Fruit fly (Drosophila melanogaster): Measurements from ENCODE around the gene Hmgcr.

dm6 chr3R:23686924-23687323, 46.2 kb upstream of the Hmgcr start:
- no peak for TF ChIP-seq Sin3A (optimal IDR thresholded peaks at IDR 0.05)
- no peak for TF ChIP-seq insv (optimal IDR thresholded peaks at IDR 0.05)
- TF ChIP-seq psq (optimal IDR thresholded peaks at IDR 0.05): no peak
- TF ChIP-seq ttk (optimal IDR thresholded peaks at IDR 0.05): no peak
- TF ChIP-seq Myc (optimal IDR thresholded peaks at IDR 0.05): no peak
